Fruit fly (Drosophila melanogaster) whole organism, adult: Measurements from ENCODE around the gene Obp28a.

Source experiments
- CG12768 ChIP-seq: fragments of 200-800 bp; sonication (Bioruptor generic); optimal IDR thresholded peaks from 2 replicates; lab custom pipeline; 2017; ENCODE audit warnings: missing biosample characterization, missing genetic modification characterization, mild to moderate bottlenecking, moderate library complexity, missing genetic modification reagents
- CG1620 ChIP-seq: fragments of 200-800 bp; sonication (Bioruptor generic); optimal IDR thresholded peaks from 2 replicates; lab custom pipeline; 2016; ENCODE audit warnings: missing biosample characterization, missing genetic modification characterization
- CG33017 ChIP-seq: fragments of 200-800 bp; sonication (Bioruptor generic); optimal IDR thresholded peaks from 2 replicates; lab custom pipeline; 2018; ENCODE audit warnings: missing biosample characterization, mild to moderate bottlenecking, missing genetic modification characterization, moderate library complexity
- CG7101 ChIP-seq: fragments of 200-800 bp; sonication (Bioruptor generic); optimal IDR thresholded peaks from 2 replicates; lab custom pipeline; 2018; ENCODE audit warnings: missing biosample characterization, mild to moderate bottlenecking, missing genetic modification characterization, moderate library complexity
- Mnt ChIP-seq: fragments of 200-800 bp; sonication (Bioruptor generic); optimal IDR thresholded peaks from 2 replicates; lab custom pipeline; 2016; ENCODE audit warnings: missing biosample characterization, mild to moderate bottlenecking, missing genetic modification characterization
- cic ChIP-seq: fragments of 200-800 bp; sonication (Bioruptor generic); optimal IDR thresholded peaks from 2 replicates; lab custom pipeline; 2017; ENCODE audit warnings: missing biosample characterization, mild to moderate bottlenecking, missing genetic modification characterization, moderate library complexity
- kay ChIP-seq: fragments of 200-800 bp; sonication (Bioruptor generic); peaks from one replicate; lab custom pipeline; 2016; ENCODE audit warnings: missing biosample characterization, missing genetic modification characterization, borderline replicate concordance

- TF ChIP-seq cic (GFP tag; lab: Kevin White, UChicago) = no peak
- TF ChIP-seq CG33017 = no peak
- no peak for TF ChIP-seq CG7101 (tag; lab: Kevin White, UChicago)
- no peak for TF ChIP-seq kay
- no peak for TF ChIP-seq CG1620 (GFP tag; lab: Kevin White, UChicago)
- TF ChIP-seq CG12768 (GFP tag; lab: Kevin White, UChicago) = no peak
- no peak for TF ChIP-seq Mnt (GFP tag; lab: Kevin White, UChicago)
Observed at dm6 chr2L:7512860-7513259, 15.7 kb upstream of the Obp28a start.
